Worm (Caenorhabditis elegans): ENCODE data around the gene F40A3.4.

DNA sequence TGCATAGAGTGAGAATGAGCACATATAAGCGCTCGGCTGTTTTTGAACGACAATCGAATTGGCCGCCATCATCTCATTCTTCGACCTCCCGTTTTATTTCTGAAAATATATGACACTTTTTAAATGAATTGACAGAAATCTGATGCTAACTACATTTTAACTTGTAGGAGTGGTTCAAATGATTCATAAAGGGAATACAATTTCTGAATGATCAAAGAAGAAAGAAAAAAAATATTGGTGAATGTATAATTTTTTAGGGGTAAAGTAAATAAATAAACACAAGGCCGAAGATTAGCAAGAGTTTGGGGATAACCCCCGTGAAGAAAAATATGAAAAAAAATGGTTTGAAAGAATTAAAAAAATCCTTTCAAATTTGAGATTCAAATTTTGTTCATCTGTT lies 10.9 kb upstream of the F40A3.4 start, which contains the start of gene C37C3.11:
- TF ChIP-seq unc-30 (tag; optimal IDR thresholded peaks at IDR 0.05) = no peak
- TF ChIP-seq ces-1 (GFP tag; optimal IDR thresholded peaks at IDR 0.05) = no peak
- no peak for TF ChIP-seq nhr-76 (tag; optimal IDR thresholded peaks at IDR 0.05)
- no peak for TF ChIP-seq ama-1 (optimal IDR thresholded peaks at IDR 0.05)
- no peak for TF ChIP-seq mdl-1 (tag; optimal IDR thresholded peaks at IDR 0.05)
- TF ChIP-seq lin-13 (GFP tag; optimal IDR thresholded peaks at IDR 0.05) = no peak
- TF ChIP-seq skn-1 (tag; optimal IDR thresholded peaks at IDR 0.05) = no peak
- TF ChIP-seq nhr-237 (tag; optimal IDR thresholded peaks at IDR 0.05) = no peak
- TF ChIP-seq mep-1 (tag; optimal IDR thresholded peaks at IDR 0.05) = no peak
- TF ChIP-seq elt-3 (tag; optimal IDR thresholded peaks at IDR 0.05) = no peak
- no peak for TF ChIP-seq lir-3 (tag; optimal IDR thresholded peaks at IDR 0.05; ENCODE audit: poor library complexity)
- no peak for TF ChIP-seq lsy-2 (tag; optimal IDR thresholded peaks at IDR 0.05)
- no peak for TF ChIP-seq pax-3 (tag; optimal IDR thresholded peaks at IDR 0.05)
